Worm (Caenorhabditis elegans) whole organism, late embryonic: ENCODE data around the gene C31H2.3.

Source experiments
- C38D4.7 ChIP-seq: fragments of 200-800 bp; sonication (Bioruptor generic); optimal IDR thresholded peaks from 2 replicates; lab custom pipeline; 2018; ENCODE audit warnings: mild to moderate bottlenecking, missing genetic modification characterization, moderate library complexity, missing compliant biosample characterization
- F13H6.1 ChIP-seq: sonication (generic microtip); optimal IDR thresholded peaks from 2 replicates; lab custom pipeline; 2016; ENCODE audit warnings: missing genetic modification characterization, missing compliant biosample characterization
- K02D7.2 ChIP-seq: sonication (generic microtip); optimal IDR thresholded peaks from 2 replicates; lab custom pipeline; 2017; ENCODE audit warnings: mild to moderate bottlenecking, missing genetic modification characterization, missing compliant biosample characterization
- Y22D7AL.16 ChIP-seq: sonication (generic microtip); optimal IDR thresholded peaks from 2 replicates; lab custom pipeline; 2016; ENCODE audit warnings: missing genetic modification characterization, missing compliant biosample characterization
- ahr-1 ChIP-seq: sonication (generic microtip); optimal IDR thresholded peaks from 2 replicates; lab custom pipeline; 2016; ENCODE audit warnings: missing genetic modification characterization, missing compliant biosample characterization
- ama-1 ChIP-seq: fragments of 150-350 bp; optimal IDR thresholded peaks from 2 replicates; lab custom pipeline; 2014
- ceh-14 ChIP-seq: sonication (generic microtip); optimal IDR thresholded peaks from 2 replicates; lab custom pipeline; 2016; ENCODE audit warnings: missing genotype, missing genetic modification characterization, missing compliant biosample characterization
- ceh-22 ChIP-seq: sonication (generic microtip); optimal IDR thresholded peaks from 2 replicates; lab custom pipeline; 2017; ENCODE audit warnings: missing biosample characterization, missing genetic modification characterization
- ceh-31 ChIP-seq: sonication (generic microtip); optimal IDR thresholded peaks from 2 replicates; lab custom pipeline; 2016; ENCODE audit warnings: missing genetic modification characterization, missing compliant biosample characterization
- ceh-45 ChIP-seq: fragments of 200-800 bp; sonication (Bioruptor generic); IDR thresholded peaks from 2 replicates; pipeline ENCODE4 v1.3.6; 2022; ENCODE audit warnings: missing genetic modification reagents, missing genetic modification characterization, missing compliant biosample characterization
- ceh-6 ChIP-seq: fragments of 200-800 bp; sonication (Bioruptor generic); optimal IDR thresholded peaks from 2 replicates; lab custom pipeline; 2018; ENCODE audit warnings: mild to moderate bottlenecking, missing genetic modification characterization, missing compliant biosample characterization
- elt-4 ChIP-seq: sonication (generic microtip); optimal IDR thresholded peaks from 2 replicates; lab custom pipeline; 2016; ENCODE audit warnings: missing genetic modification characterization, missing compliant biosample characterization
- fkh-6 ChIP-seq: sonication (generic microtip); optimal IDR thresholded peaks from 2 replicates; lab custom pipeline; 2016; ENCODE audit warnings: missing genetic modification characterization, missing compliant biosample characterization
- gmeb-2 ChIP-seq: sonication (generic microtip); optimal IDR thresholded peaks from 2 replicates; lab custom pipeline; 2016; ENCODE audit warnings: missing genetic modification characterization, inconsistent platforms, missing compliant biosample characterization
- hlh-13 ChIP-seq: fragments of 200-800 bp; sonication (Bioruptor generic); optimal IDR thresholded peaks from 2 replicates; lab custom pipeline; 2018; ENCODE audit warnings: mild to moderate bottlenecking, missing genetic modification characterization, missing compliant biosample characterization
- hlh-6 ChIP-seq: sonication (generic microtip); optimal IDR thresholded peaks from 2 replicates; lab custom pipeline; 2016; ENCODE audit warnings: missing genotype, missing genetic modification characterization, missing compliant biosample characterization
- hlh-8 ChIP-seq: sonication (generic microtip); optimal IDR thresholded peaks from 2 replicates; lab custom pipeline; 2016; ENCODE audit warnings: missing genotype, missing genetic modification characterization, missing compliant biosample characterization
- lin-11 ChIP-seq: fragments of 200-800 bp; sonication (Bioruptor generic); optimal IDR thresholded peaks from 2 replicates; lab custom pipeline; 2018; ENCODE audit warnings: mild to moderate bottlenecking, missing genetic modification characterization, missing compliant biosample characterization
- mec-3 ChIP-seq: sonication (generic microtip); optimal IDR thresholded peaks from 2 replicates; lab custom pipeline; 2016; ENCODE audit warnings: borderline replicate concordance, missing genetic modification characterization, missing compliant biosample characterization
- nfya-1 ChIP-seq: sonication (generic microtip); optimal IDR thresholded peaks from 2 replicates; lab custom pipeline; 2017; ENCODE audit warnings: missing genetic modification characterization, mild to moderate bottlenecking, missing compliant biosample characterization, antibody characterized with exemption, moderate library complexity
- nhr-11 ChIP-seq: fragments of 150-350 bp; optimal IDR thresholded peaks from 2 replicates; lab custom pipeline; 2014; ENCODE audit warnings: missing biosample characterization, missing genetic modification characterization
- pros-1 ChIP-seq: fragments of 150-350 bp; optimal IDR thresholded peaks from 2 replicates; lab custom pipeline; 2014; ENCODE audit warnings: missing biosample characterization, missing genetic modification reagents, missing genetic modification characterization
- rnt-1 ChIP-seq: sonication (generic microtip); optimal IDR thresholded peaks from 2 replicates; lab custom pipeline; 2016; ENCODE audit warnings: missing genetic modification characterization, missing compliant biosample characterization
- sdc-2 ChIP-seq: sonication (generic microtip); optimal IDR thresholded peaks from 2 replicates; lab custom pipeline; 2016; ENCODE audit warnings: missing genotype, missing genetic modification characterization, missing compliant biosample characterization
- tbx-7 ChIP-seq: sonication (generic microtip); optimal IDR thresholded peaks from 2 replicates; lab custom pipeline; 2016; ENCODE audit warnings: missing genotype, missing genetic modification characterization, missing compliant biosample characterization
- ttx-3 ChIP-seq: sonication (generic microtip); optimal IDR thresholded peaks from 2 replicates; lab custom pipeline; 2016; ENCODE audit warnings: missing genetic modification reagents, missing genetic modification characterization, missing compliant biosample characterization
- unc-3 ChIP-seq, 2 experiments: fragments of 200-800 bp in 1 of 2; sonication (Bioruptor generic) in 1 of 2; sonication (generic microtip) in 1 of 2; conservative IDR thresholded peaks in 1 of 2; optimal IDR thresholded peaks in 1 of 2; 2 replicates each; pipeline versions ENCODE4 v1.3.6 to Lab custom; 2016 to 2022; ENCODE audit warnings: missing compliant biosample characterization in 2 of 2, missing genetic modification characterization in 2 of 2, missing genetic modification reagents in 1 of 2
- unc-55 ChIP-seq: sonication (generic microtip); optimal IDR thresholded peaks from 2 replicates; lab custom pipeline; 2017; ENCODE audit warnings: missing biosample characterization, missing genetic modification reagents, missing genetic modification characterization
- unc-86 ChIP-seq: sonication (generic microtip); optimal IDR thresholded peaks from 2 replicates; lab custom pipeline; 2016; ENCODE audit warnings: missing genetic modification characterization, missing compliant biosample characterization

C31H2.3 gene

DNA sequence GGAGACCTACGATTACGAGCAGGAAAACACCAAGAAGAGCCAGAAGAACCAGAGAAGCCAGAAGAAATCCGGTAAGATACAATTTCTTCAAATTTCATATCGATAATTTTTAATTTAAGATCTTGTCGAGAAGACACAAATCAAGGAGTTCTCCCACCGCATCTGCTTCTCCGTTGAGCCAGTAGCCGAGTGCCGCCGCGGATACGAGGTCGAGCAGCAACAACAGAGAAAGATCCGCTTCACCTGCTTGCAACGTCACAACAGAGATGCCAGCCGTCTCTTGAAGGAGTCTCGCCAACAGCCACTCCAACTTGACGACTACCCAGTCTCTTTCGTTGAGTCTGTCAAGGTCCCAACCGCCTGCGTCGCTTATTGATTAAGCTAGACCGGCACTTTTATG lies 48.5 kb downstream of the C31H2.3 start:
- TF ChIP-seq ceh-45 (no peak), unc-55 (no peak), mec-3 (tag; lab: Kevin White, UChicago) (no peak), ceh-22 (tag; lab: Kevin White, UChicago) (no peak), pros-1 (tag; lab: Kevin White, UChicago) (no peak), Y22D7AL.16 (tag; lab: Kevin White, UChicago) (no peak), ceh-31 (tag; lab: Kevin White, UChicago) (no peak), hlh-8 (tag; lab: Kevin White, UChicago) (no peak), sdc-2 (tag; lab: Kevin White, UChicago) (no peak)
- TF ChIP-seq, all 69 proteins: peak for 0

DNA sequence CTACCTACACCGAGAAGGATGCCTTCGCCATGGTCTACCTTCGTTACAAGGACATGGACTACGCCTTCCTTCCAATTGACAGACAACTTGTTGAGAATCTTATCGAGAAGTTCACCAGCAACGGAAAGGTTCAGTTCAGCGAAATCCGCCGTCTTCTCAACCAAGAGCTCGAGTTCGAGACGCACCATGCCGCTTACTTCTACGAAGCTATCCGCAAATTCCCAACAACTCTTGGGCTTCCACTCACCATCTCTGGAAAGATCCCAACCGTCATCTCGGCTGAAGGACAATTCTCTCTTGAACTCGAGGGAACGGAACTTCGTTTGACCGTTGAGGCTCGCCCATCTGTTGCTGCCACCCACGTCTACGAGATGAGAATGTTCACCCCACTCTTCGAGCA lies 50.8 kb downstream of the C31H2.3 start:
- TF ChIP-seq nhr-11 (no peak), hlh-13 (no peak), ama-1 (no peak), ceh-22 (tag; lab: Kevin White, UChicago) (no peak), tbx-7 (tag; lab: Kevin White, UChicago) (no peak), fkh-6 (tag; lab: Kevin White, UChicago) (no peak), gmeb-2 (tag; lab: Kevin White, UChicago) (no peak), unc-86 (tag; lab: Kevin White, UChicago) (no peak), Y22D7AL.16 (tag; lab: Kevin White, UChicago) (no peak), sdc-2 (tag; lab: Kevin White, UChicago) (no peak), ahr-1 (tag; lab: Kevin White, UChicago) (no peak), hlh-6 (tag; lab: Kevin White, UChicago) (no peak), lin-11 (tag; lab: Kevin White, UChicago) (no peak), ceh-14 (tag; lab: Kevin White, UChicago) (no peak), ceh-6 (GFP tag; lab: Kevin White, UChicago) (no peak), F13H6.1 (tag; lab: Kevin White, UChicago) (no peak), C38D4.7 (GFP tag; lab: Kevin White, UChicago) (no peak), K02D7.2 (tag; lab: Kevin White, UChicago) (no peak)

DNA sequence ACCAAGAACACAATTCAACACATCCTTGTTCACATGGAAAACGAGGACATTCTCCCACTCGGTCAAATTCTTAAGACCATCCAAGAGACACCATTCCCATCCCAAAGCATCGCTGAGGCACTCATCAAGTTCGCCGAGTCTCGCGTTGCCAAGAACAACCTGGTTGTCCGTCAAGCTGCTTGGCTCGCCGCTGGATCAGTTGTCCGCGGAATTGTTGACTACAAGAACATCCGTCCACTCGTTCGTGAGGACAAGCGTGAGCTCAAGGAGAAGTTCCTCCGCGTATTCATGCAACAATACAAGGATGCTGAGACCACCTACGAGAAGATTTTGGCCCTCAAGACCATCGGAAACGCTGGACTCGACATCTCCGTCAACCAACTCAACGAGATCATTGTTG lies 51.8 kb downstream of the C31H2.3 start:
- TF ChIP-seq rnt-1 (no peak), ttx-3 (no peak), hlh-6 (tag; lab: Kevin White, UChicago) (no peak), nfya-1 (tag; lab: Kevin White, UChicago) (no peak), mec-3 (tag; lab: Kevin White, UChicago) (no peak), elt-4 (no peak), unc-3 (GFP tag; conservative IDR thresholded peaks at IDR 0.05; lab: Robert Waterston, UW) (no peak), unc-3 (tag; optimal IDR thresholded peaks at IDR 0.05; lab: Kevin White, UChicago) (no peak)
